Worm (Caenorhabditis elegans) whole organism, L4 larva: Measurements from ENCODE around the gene R06F6.12.

Experiments used
- D1046.2 ChIP-seq: fragments of 200-800 bp; sonication (Bioruptor generic); IDR thresholded peaks from 2 replicates; pipeline ENCODE4 v1.3.6; 2022; ENCODE audit warnings: missing genetic modification characterization, missing compliant biosample characterization
- T26A8.4 ChIP-seq: fragments of 200-800 bp; sonication (Bioruptor generic); IDR thresholded peaks from 2 replicates; pipeline ENCODE4 v1.3.6; 2022; ENCODE audit warnings: missing genetic modification characterization, missing compliant biosample characterization
- Y105C5A.15 ChIP-seq: fragments of 200-800 bp; sonication (Bioruptor generic); IDR thresholded peaks from 2 replicates; pipeline ENCODE4 v1.3.6; 2022; ENCODE audit warnings: missing genetic modification characterization, missing compliant biosample characterization
- Y75B8A.6 ChIP-seq: fragments of 200-800 bp; sonication (Bioruptor generic); IDR thresholded peaks from 2 replicates; pipeline ENCODE4 v1.3.6; 2022; ENCODE audit warnings: missing genetic modification reagents, missing genetic modification characterization, missing compliant biosample characterization
- ZK337.2 ChIP-seq: fragments of 200-800 bp; sonication (Bioruptor generic); IDR thresholded peaks from 2 replicates; pipeline ENCODE4 v1.3.6; 2022; ENCODE audit warnings: missing genetic modification reagents, missing genetic modification characterization, missing compliant biosample characterization
- ZK546.5 ChIP-seq, 2 experiments: sonication (generic microtip); optimal IDR thresholded peaks; 2 replicates each; lab custom pipeline; 2017; ENCODE audit warnings: missing biosample characterization in 2 of 2, missing genetic modification characterization in 2 of 2
- aha-1 ChIP-seq: fragments of 150-350 bp; peaks from one replicate; lab custom pipeline; 2014; ENCODE audit warnings: missing biosample characterization, missing genetic modification characterization
- aly-2 ChIP-seq: sonication (generic microtip); optimal IDR thresholded peaks from 2 replicates; lab custom pipeline; 2018; ENCODE audit warnings: missing biosample characterization, missing genetic modification characterization
- ceh-28 ChIP-seq: fragments of 150-350 bp; optimal IDR thresholded peaks from 2 replicates; lab custom pipeline; 2014; ENCODE audit warnings: missing biosample characterization, missing genetic modification reagents, missing genetic modification characterization
- daf-16 ChIP-seq, 3 experiments: sonication (generic microtip); optimal IDR thresholded peaks; 2 replicates each; lab custom pipeline; 2016 to 2017; ENCODE audit warnings: missing genetic modification characterization in 3 of 3, missing genetic modification reagents in 3 of 3, mild to moderate bottlenecking in 2 of 3, missing compliant biosample characterization in 2 of 3, missing biosample characterization in 1 of 3, moderate library complexity in 1 of 3
- dmd-6 ChIP-seq: fragments of 200-800 bp; sonication (Bioruptor generic); IDR thresholded peaks from 2 replicates; pipeline ENCODE4 v1.3.6; 2022; ENCODE audit warnings: missing genetic modification reagents, missing genetic modification characterization, missing compliant biosample characterization
- dve-1 ChIP-seq: sonication (generic microtip); optimal IDR thresholded peaks from 2 replicates; lab custom pipeline; 2017; ENCODE audit warnings: antibody characterized with exemption, mild to moderate bottlenecking, missing genetic modification characterization, missing compliant biosample characterization; ENCODE audit not compliant: insufficient read depth
- egl-27 ChIP-seq: sonication (generic microtip); optimal IDR thresholded peaks from 3 replicates; lab custom pipeline; 2017; ENCODE audit warnings: missing biosample characterization, missing genetic modification reagents, missing genetic modification characterization
- egl-43 ChIP-seq: fragments of 200-800 bp; sonication (Bioruptor generic); IDR thresholded peaks from 2 replicates; pipeline ENCODE4 v1.3.6; 2022; ENCODE audit warnings: missing genetic modification reagents, missing genetic modification characterization, missing compliant biosample characterization
- hlh-11 ChIP-seq: fragments of 200-800 bp; sonication (Bioruptor generic); optimal IDR thresholded peaks from 2 replicates; lab custom pipeline; 2018; ENCODE audit warnings: mild to moderate bottlenecking, missing genetic modification characterization, missing compliant biosample characterization
- lin-13 ChIP-seq: fragments of 150-350 bp; optimal IDR thresholded peaks from 2 replicates; lab custom pipeline; 2014; ENCODE audit warnings: missing biosample characterization, missing genetic modification reagents, missing genetic modification characterization
- lin-15B ChIP-seq: fragments of 150-350 bp; sonication (generic microtip); optimal IDR thresholded peaks from 3 replicates; lab custom pipeline; 2014; ENCODE audit warnings: missing biosample characterization, missing genetic modification characterization
- lin-38 ChIP-seq: fragments of 200-800 bp; sonication (Bioruptor generic); IDR thresholded peaks from 2 replicates; pipeline ENCODE4 v1.3.6; 2022; ENCODE audit warnings: missing genetic modification reagents, missing genetic modification characterization, missing compliant biosample characterization
- lir-3 ChIP-seq: sonication (generic microtip); optimal IDR thresholded peaks from 2 replicates; lab custom pipeline; 2016; ENCODE audit warnings: mild to moderate bottlenecking, missing genetic modification characterization, missing compliant biosample characterization
- lsy-2 ChIP-seq, 2 experiments: fragments of 150-350 bp in 1 of 2; sonication (generic microtip) in 1 of 2; optimal IDR thresholded peaks; 2 replicates each; lab custom pipeline; 2014 to 2017; ENCODE audit warnings: missing biosample characterization in 2 of 2, missing genetic modification characterization in 2 of 2
- madf-9 ChIP-seq: fragments of 200-800 bp; sonication (Bioruptor generic); conservative IDR thresholded peaks from 2 replicates; pipeline ENCODE4 v1.3.6; 2022; ENCODE audit warnings: missing genetic modification reagents, missing genetic modification characterization, missing compliant biosample characterization
- mdt-29 ChIP-seq: fragments of 200-800 bp; sonication (Bioruptor generic); IDR thresholded peaks from 2 replicates; pipeline ENCODE4 v1.3.6; 2022; ENCODE audit warnings: missing genetic modification reagents, missing genetic modification characterization, missing compliant biosample characterization
- mep-1 ChIP-seq: fragments of 150-350 bp; sonication (generic microtip); optimal IDR thresholded peaks from 3 replicates; lab custom pipeline; 2014; ENCODE audit warnings: missing biosample characterization, missing genetic modification characterization
- mxl-2 ChIP-seq: fragments of 200-800 bp; sonication (Bioruptor generic); conservative IDR thresholded peaks from 2 replicates; pipeline ENCODE4 v1.3.6; 2022; ENCODE audit warnings: missing genetic modification reagents, missing genetic modification characterization, missing compliant biosample characterization
- mxl-3 ChIP-seq: fragments of 200-800 bp; sonication (Bioruptor generic); optimal IDR thresholded peaks from 2 replicates; lab custom pipeline; 2018; ENCODE audit warnings: mild to moderate bottlenecking, missing genetic modification characterization, missing compliant biosample characterization
- nhr-10 ChIP-seq: fragments of 150-350 bp; optimal IDR thresholded peaks from 2 replicates; lab custom pipeline; 2014; ENCODE audit warnings: missing biosample characterization, missing genetic modification characterization
- nhr-102 ChIP-seq: sonication (generic microtip); optimal IDR thresholded peaks from 2 replicates; lab custom pipeline; 2016; ENCODE audit warnings: mild to moderate bottlenecking, missing genetic modification characterization, moderate library complexity, missing compliant biosample characterization
- nhr-11 ChIP-seq: fragments of 150-350 bp; optimal IDR thresholded peaks from 2 replicates; lab custom pipeline; 2014; ENCODE audit warnings: missing biosample characterization, missing genetic modification characterization
- nhr-28 ChIP-seq: fragments of 150-350 bp; optimal IDR thresholded peaks from 2 replicates; lab custom pipeline; 2014; ENCODE audit warnings: missing biosample characterization, missing genetic modification characterization
- nhr-42 ChIP-seq: fragments of 200-800 bp; sonication (Bioruptor generic); IDR thresholded peaks from 2 replicates; pipeline ENCODE4 v1.3.6; 2022; ENCODE audit warnings: missing genetic modification characterization, missing compliant biosample characterization
- nhr-48 ChIP-seq: sonication (generic microtip); optimal IDR thresholded peaks from 2 replicates; lab custom pipeline; 2016; ENCODE audit warnings: mild to moderate bottlenecking, missing genetic modification characterization, missing compliant biosample characterization
- nhr-6 ChIP-seq: fragments of 150-350 bp; optimal IDR thresholded peaks from 2 replicates; lab custom pipeline; 2014; ENCODE audit warnings: missing biosample characterization, missing genetic modification characterization
- nhr-76 ChIP-seq: fragments of 150-350 bp; optimal IDR thresholded peaks from 2 replicates; lab custom pipeline; 2014; ENCODE audit warnings: missing biosample characterization, missing genetic modification characterization
- php-3 ChIP-seq: fragments of 200-800 bp; sonication (Bioruptor generic); IDR thresholded peaks from 2 replicates; pipeline ENCODE4 v1.3.6; 2022; ENCODE audit warnings: missing genetic modification reagents, missing genetic modification characterization, missing compliant biosample characterization
- rbr-2 ChIP-seq: sonication (generic microtip); optimal IDR thresholded peaks from 2 replicates; lab custom pipeline; 2016; ENCODE audit warnings: missing genotype, missing genetic modification characterization, missing compliant biosample characterization
- saeg-2 ChIP-seq: fragments of 200-800 bp; sonication (Bioruptor generic); IDR thresholded peaks from 2 replicates; pipeline ENCODE4 v1.3.6; 2022; ENCODE audit warnings: missing genetic modification reagents, missing genetic modification characterization, missing compliant biosample characterization
- spr-1 ChIP-seq: sonication (generic microtip); optimal IDR thresholded peaks from 2 replicates; lab custom pipeline; 2016; ENCODE audit warnings: mild to moderate bottlenecking, missing genetic modification characterization, missing compliant biosample characterization
- spr-3 ChIP-seq: fragments of 200-800 bp; sonication (Bioruptor generic); optimal IDR thresholded peaks from 2 replicates; lab custom pipeline; 2018; ENCODE audit warnings: mild to moderate bottlenecking, missing genetic modification characterization, missing compliant biosample characterization
- tag-97 ChIP-seq: fragments of 200-800 bp; sonication (Bioruptor generic); IDR thresholded peaks from 2 replicates; pipeline ENCODE4 v1.3.6; 2022; ENCODE audit warnings: missing genetic modification characterization, missing compliant biosample characterization
- tra-1 ChIP-seq: fragments of 200-800 bp; sonication (Bioruptor generic); IDR thresholded peaks from 2 replicates; pipeline ENCODE4 v1.3.6; 2022; ENCODE audit warnings: missing genetic modification reagents, missing genetic modification characterization, missing compliant biosample characterization
- unc-130 ChIP-seq: sonication (generic microtip); optimal IDR thresholded peaks from 2 replicates; lab custom pipeline; 2016; ENCODE audit warnings: missing genetic modification reagents, missing genetic modification characterization, missing compliant biosample characterization
- zfp-2 ChIP-seq: sonication (generic microtip); optimal IDR thresholded peaks from 2 replicates; lab custom pipeline; 2016; ENCODE audit warnings: mild to moderate bottlenecking, missing genetic modification characterization, missing compliant biosample characterization
- zfp-3 ChIP-seq: fragments of 200-800 bp; sonication (Bioruptor generic); conservative IDR thresholded peaks from 2 replicates; pipeline ENCODE4 v1.3.6; 2022; ENCODE audit warnings: missing genetic modification reagents, missing genetic modification characterization, missing compliant biosample characterization
- zip-11 ChIP-seq: fragments of 200-800 bp; sonication (Bioruptor generic); IDR thresholded peaks from 2 replicates; pipeline ENCODE4 v1.3.6; 2022; ENCODE audit warnings: missing genetic modification characterization, missing compliant biosample characterization

The R06F6.12 gene

DNA sequence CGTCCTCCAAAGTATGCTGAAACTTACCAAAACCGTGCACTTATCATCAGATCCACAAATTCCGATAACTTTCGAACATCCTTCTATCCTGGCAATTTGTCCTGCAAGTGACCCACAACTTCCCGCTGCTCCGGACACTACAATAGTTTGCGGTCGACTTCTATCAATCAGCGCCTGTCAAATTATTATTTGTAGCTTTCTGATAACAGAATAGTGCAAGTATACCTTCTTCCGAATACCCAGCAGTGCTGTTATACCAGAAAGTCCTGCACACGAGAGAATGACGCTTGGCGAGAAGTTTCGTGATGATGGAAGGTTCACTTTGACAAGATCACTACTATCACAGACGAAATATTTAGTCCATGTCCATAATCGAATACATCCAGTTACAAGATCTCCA is 35.5 kb upstream of the R06F6.12 start:
- TF ChIP-seq dmd-6 (GFP tag; lab: Robert Waterston, UW) (peak; percentile 61), egl-43 (GFP tag; lab: Robert Waterston, UW) (no peak), nhr-28 (tag; lab: Kevin White, UChicago) (peak; percentile 58), zip-11 (GFP tag; lab: Robert Waterston, UW) (no peak), tra-1 (no peak), daf-16 (GFP tag; optimal IDR thresholded peaks at IDR 0.05; lab: Kevin White, UChicago) (no peak), daf-16 (tag; optimal IDR thresholded peaks at IDR 0.05; lab: Kevin White, UChicago) (no peak), ZK337.2 (GFP tag; lab: Robert Waterston, UW) (no peak)

ce11 chrII:10857077-10857476 is 33.2 kb upstream of the R06F6.12 start, which contains the start of gene M106.7:
Gene M106.7, minus strand, starts transcription at chrII:10857177.
- no peak for TF ChIP-seq daf-16 (GFP tag; optimal IDR thresholded peaks at IDR 0.05; lab: Kevin White, UChicago)
- TF ChIP-seq daf-16 (tag; optimal IDR thresholded peaks at IDR 0.05; lab: Kevin White, UChicago): peak; percentile 1
- TF ChIP-seq nhr-6 (tag; lab: Kevin White, UChicago): no peak
- TF ChIP-seq dve-1: peak; percentile 10

ce11 chrII:10852880-10853279 is 29.0 kb upstream of the R06F6.12 start:
- TF ChIP-seq zip-11 (GFP tag; lab: Robert Waterston, UW): no peak
- TF ChIP-seq ceh-28: no peak
- TF ChIP-seq ZK546.5 (tag; optimal IDR thresholded peaks at IDR 0.05; lab: Kevin White, UChicago): no peak
- TF ChIP-seq mxl-3 (GFP tag; lab: Kevin White, UChicago): no peak
- TF ChIP-seq lsy-2 (tag; optimal IDR thresholded peaks at IDR 0.05; lab: Kevin White, UChicago): peak in 1 of 2 experiments; percentile 5
- TF ChIP-seq nhr-102 (tag; lab: Kevin White, UChicago): no peak
- TF ChIP-seq zfp-3 (GFP tag; lab: Robert Waterston, UW): no peak

DNA sequence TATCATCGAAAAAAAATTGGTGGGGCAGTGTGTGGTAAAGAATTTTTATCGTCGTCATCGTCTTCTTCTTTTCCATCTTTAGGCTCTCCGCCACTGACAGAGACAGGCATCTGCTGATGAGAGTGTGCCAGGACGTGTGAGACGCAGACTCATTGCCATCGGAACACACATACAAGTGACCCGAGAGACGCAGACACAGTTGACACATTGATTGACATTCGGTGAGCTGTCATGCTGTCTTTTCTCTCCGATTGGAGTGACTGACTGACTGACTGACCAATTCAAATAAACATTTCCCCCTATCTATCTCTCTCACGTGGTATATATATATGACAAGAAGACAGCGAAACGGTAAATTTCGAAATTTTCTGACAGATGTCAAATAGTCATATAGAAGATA is 27.2 kb upstream of the R06F6.12 start:
- TF ChIP-seq zfp-2 (tag; lab: Kevin White, UChicago): peak; percentile 7
- TF ChIP-seq mdt-29 (GFP tag; lab: Robert Waterston, UW): peak; percentile 91
- TF ChIP-seq spr-3 (GFP tag; lab: Kevin White, UChicago): no peak
- no peak for TF ChIP-seq tag-97 (GFP tag; lab: Robert Waterston, UW)
- TF ChIP-seq unc-130 (GFP tag; lab: Kevin White, UChicago): no peak
- peak; percentile 42; the same call in 1 of the 2 replicates for TF ChIP-seq madf-9 (GFP tag; lab: Robert Waterston, UW)
- peak; percentile 62; the same call in 1 of the 2 replicates for TF ChIP-seq zfp-3 (GFP tag; lab: Robert Waterston, UW)
- 0 out of 2 replicates have a peak, but pooled peaks have one; percentile 17 for TF ChIP-seq Y105C5A.15
- no peak for TF ChIP-seq aha-1 (tag; lab: Kevin White, UChicago)
- no peak for TF ChIP-seq Y75B8A.6 (GFP tag; lab: Robert Waterston, UW)
- TF ChIP-seq D1046.2 (GFP tag; lab: Robert Waterston, UW): 0 out of 2 replicates have a peak, but pooled peaks have one; percentile 43
- TF ChIP-seq rbr-2 (tag; lab: Kevin White, UChicago): peak; percentile 55
- peak; percentile 59; the same call in 1 of the 2 replicates for TF ChIP-seq saeg-2
- peak; percentile 90 for TF ChIP-seq nhr-48 (tag; lab: Kevin White, UChicago)
- peak; percentile 40 for TF ChIP-seq nhr-10 (tag; lab: Kevin White, UChicago)
- TF ChIP-seq spr-1 (tag; lab: Kevin White, UChicago): peak; percentile 17
- peak; percentile 55 for TF ChIP-seq lin-38 (GFP tag; lab: Robert Waterston, UW)
- TF ChIP-seq daf-16 (GFP tag; optimal IDR thresholded peaks at IDR 0.05; lab: Kevin White, UChicago): peak in 1 of 2 experiments; percentile 84
- TF ChIP-seq daf-16 (tag; optimal IDR thresholded peaks at IDR 0.05; lab: Kevin White, UChicago): peak; percentile 71
- no peak for TF ChIP-seq nhr-76 (tag; lab: Kevin White, UChicago)
- no peak for TF ChIP-seq lin-15B
- peak; percentile 69 for TF ChIP-seq nhr-6 (tag; lab: Kevin White, UChicago)
- TF ChIP-seq mxl-3 (GFP tag; lab: Kevin White, UChicago): peak; percentile 91
- 0 out of 2 replicates have a peak, but pooled peaks have one; percentile 53 for TF ChIP-seq nhr-42 (GFP tag; lab: Robert Waterston, UW)
- no peak for TF ChIP-seq egl-27 (tag; lab: Kevin White, UChicago)
- TF ChIP-seq nhr-11 (tag; lab: Kevin White, UChicago): no peak
- TF ChIP-seq tra-1: peak; percentile 98
- TF ChIP-seq aly-2 (tag; lab: Kevin White, UChicago): no peak
- TF ChIP-seq mxl-2 (GFP tag; lab: Robert Waterston, UW): no peak
- no peak for TF ChIP-seq lir-3 (tag; lab: Kevin White, UChicago)
- peak; percentile 80 for TF ChIP-seq mep-1 (tag; lab: Kevin White, UChicago)
- peak; percentile 66 for TF ChIP-seq T26A8.4 (GFP tag; lab: Robert Waterston, UW)
- peak; percentile 75 for TF ChIP-seq php-3
- TF ChIP-seq hlh-11 (tag; lab: Kevin White, UChicago): peak; percentile 97
- TF ChIP-seq lin-13: peak; percentile 47
